Worm (Caenorhabditis elegans) whole organism, mixed stage, embryonic: Measurements from ENCODE around the gene F43G6.17.
"Not testable (repeated sequence)": the region's sequence is repeated elsewhere in the genome, so short reads cannot be mapped to it uniquely, and the experiment has no call there.

Experiments used
- blmp-1 ChIP-seq: fragments of 150-350 bp; optimal IDR thresholded peaks from 2 replicates; lab custom pipeline; 2014; ENCODE audit warnings: missing biosample characterization, missing genetic modification characterization
- ceh-43 ChIP-seq: fragments of 200-800 bp; sonication (Bioruptor generic); optimal IDR thresholded peaks from 2 replicates; lab custom pipeline; 2018; ENCODE audit warnings: mild to moderate bottlenecking, missing genetic modification characterization, moderate library complexity, missing compliant biosample characterization
- elt-1 ChIP-seq: sonication (generic microtip); optimal IDR thresholded peaks from 2 replicates; lab custom pipeline; 2017; ENCODE audit warnings: missing genetic modification characterization, mild to moderate bottlenecking, missing compliant biosample characterization, antibody characterized with exemption, moderate library complexity, borderline replicate concordance; ENCODE audit not compliant: insufficient read depth
- hlh-1 ChIP-seq: fragments of 150-350 bp; optimal IDR thresholded peaks from 2 replicates; lab custom pipeline; 2014; ENCODE audit warnings: missing biosample characterization, missing genetic modification reagents, missing genetic modification characterization
- mab-5 ChIP-seq: fragments of 150-350 bp; optimal IDR thresholded peaks from 2 replicates; lab custom pipeline; 2014; ENCODE audit warnings: missing biosample characterization, missing genetic modification characterization
- nhr-237 ChIP-seq: fragments of 150-350 bp; optimal IDR thresholded peaks from 2 replicates; lab custom pipeline; 2014; ENCODE audit warnings: missing biosample characterization, missing genetic modification characterization
- nhr-28 ChIP-seq: fragments of 150-350 bp; optimal IDR thresholded peaks from 2 replicates; lab custom pipeline; 2014; ENCODE audit warnings: missing biosample characterization, missing genetic modification characterization
- nhr-76 ChIP-seq: sonication (generic microtip); optimal IDR thresholded peaks from 2 replicates; lab custom pipeline; 2017; ENCODE audit warnings: missing biosample characterization, missing genetic modification characterization
- pha-4 ChIP-seq: fragments of 150-350 bp; optimal IDR thresholded peaks from 2 replicates; lab custom pipeline; 2018; ENCODE audit warnings: missing biosample characterization, missing genetic modification reagents, missing genetic modification characterization
- sem-2 ChIP-seq: fragments of 200-800 bp; sonication (Bioruptor generic); optimal IDR thresholded peaks from 2 replicates; lab custom pipeline; 2018; ENCODE audit warnings: mild to moderate bottlenecking, missing genetic modification characterization, missing compliant biosample characterization
- unc-120 ChIP-seq: sonication (generic microtip); optimal IDR thresholded peaks from 2 replicates; lab custom pipeline; 2017; ENCODE audit warnings: missing genetic modification characterization, missing compliant biosample characterization; ENCODE audit not compliant: poor library complexity, severe bottlenecking
- unc-62 ChIP-seq: fragments of 150-350 bp; optimal IDR thresholded peaks from 2 replicates; lab custom pipeline; 2014; ENCODE audit warnings: missing biosample characterization, missing genetic modification reagents, missing genetic modification characterization
- ztf-11 ChIP-seq: fragments of 150-350 bp; optimal IDR thresholded peaks from 2 replicates; lab custom pipeline; 2014; ENCODE audit warnings: missing biosample characterization, missing genetic modification characterization

DNA sequence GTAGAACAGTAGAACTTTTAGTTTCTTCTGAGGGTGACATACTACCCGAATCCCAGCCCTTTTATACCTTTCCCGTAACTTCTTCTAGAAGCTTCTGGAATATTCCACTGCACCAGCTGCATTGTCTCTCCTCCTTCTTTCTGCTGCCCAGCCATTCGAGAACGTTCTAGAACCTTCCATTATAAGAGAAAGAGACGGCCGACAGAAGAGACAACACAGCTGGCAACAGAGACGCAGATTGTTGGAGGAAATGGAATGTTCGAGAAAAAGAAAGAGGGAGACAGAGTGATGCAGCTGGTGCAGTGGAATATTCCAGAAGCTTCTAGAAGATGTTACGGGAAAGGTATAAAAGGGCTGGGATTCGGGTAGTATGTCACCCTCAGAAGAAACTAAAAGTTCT lies 43.3 kb upstream of the F43G6.17 start, which contains the start of the genes F44E5.4 and F44E5.5:
- TF ChIP-seq mab-5 (tag; lab: Kevin White, UChicago) (peak; percentile 30), pha-4 (tag; lab: Kevin White, UChicago) (peak; percentile 54), blmp-1 (tag; lab: Kevin White, UChicago) (peak; percentile 26), ceh-43 (peak; percentile 70), unc-62 (peak; percentile 71), unc-120 (tag; lab: Kevin White, UChicago) (peak; percentile 77), hlh-1 (peak; percentile 93), nhr-237 (tag; lab: Kevin White, UChicago) (peak; percentile 83), sem-2 (peak; percentile 59), ztf-11 (tag; lab: Kevin White, UChicago) (peak; percentile 56)
- TF ChIP-seq elt-1 (tag; lab: Kevin White, UChicago); nhr-76; nhr-28 (tag; lab: Kevin White, UChicago): not testable (repeated sequence)
